Worm (Caenorhabditis elegans) whole organism, L4 larva: ENCODE results near the gene usp-14.

Experiments
- mes-2 ChIP-seq: sonication (generic microtip); optimal IDR thresholded peaks from 2 replicates; lab custom pipeline; 2016; ENCODE audit warnings: missing genotype, mild to moderate bottlenecking, missing genetic modification characterization, missing compliant biosample characterization; ENCODE audit not compliant: poor library complexity, severe bottlenecking
- tag-97 ChIP-seq: fragments of 200-800 bp; sonication (Bioruptor generic); IDR thresholded peaks from 2 replicates; pipeline ENCODE4 v1.3.6; 2022; ENCODE audit warnings: missing genetic modification characterization, missing compliant biosample characterization

DNA sequence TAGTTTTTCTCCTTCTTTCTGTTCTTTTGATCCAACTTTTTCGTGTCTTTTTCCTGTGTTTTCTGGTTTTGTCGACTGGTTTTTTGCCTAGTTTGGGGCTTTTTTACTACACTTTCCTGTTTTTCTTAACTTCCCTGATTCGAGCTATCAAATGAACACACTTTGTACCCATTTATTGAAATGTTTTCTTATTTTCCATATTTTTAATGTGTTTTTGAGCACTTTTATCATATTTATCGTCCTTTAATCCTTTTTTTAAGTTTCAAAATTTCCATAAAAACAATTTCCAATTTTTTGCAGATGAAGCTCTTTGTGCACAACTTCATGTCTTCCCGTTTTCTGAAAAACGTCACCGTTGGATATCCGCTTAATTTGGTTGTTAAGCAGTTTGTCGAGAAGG lies 45.5 kb upstream of the usp-14 start, which contains the start of gene C04H5.1:
- TF ChIP-seq mes-2 (tag; lab: Kevin White, UChicago), result no peak
- no peak for TF ChIP-seq tag-97 (GFP tag; lab: Robert Waterston, UW)
